Worm (Caenorhabditis elegans): ENCODE results near the gene C33B4.5.

The C33B4.5 gene

ce11 chrII:11400386-11400785, 17.3 kb downstream of the C33B4.5 start:
- TF ChIP-seq nhr-25 (tag; optimal IDR thresholded peaks at IDR 0.05) (peak; percentile 55), ZK546.5 (tag; optimal IDR thresholded peaks at IDR 0.05) (no peak)

- no peak for TF ChIP-seq eor-1 (tag; optimal IDR thresholded peaks at IDR 0.05)
- no peak for TF ChIP-seq ztf-4 (tag; optimal IDR thresholded peaks at IDR 0.05)
- no peak for TF ChIP-seq egl-27 (tag; optimal IDR thresholded peaks at IDR 0.05)
- TF ChIP-seq nfya-1 (tag; optimal IDR thresholded peaks at IDR 0.05; ENCODE audit: insufficient read depth), result no peak
- no peak for TF ChIP-seq nhr-77 (tag; optimal IDR thresholded peaks at IDR 0.05)
- no peak for TF ChIP-seq nhr-43 (tag; optimal IDR thresholded peaks at IDR 0.05; ENCODE audit: poor library complexity, severe bottlenecking)
- no peak for TF ChIP-seq fkh-2 (tag; optimal IDR thresholded peaks at IDR 0.05)
Observed at ce11 chrII:11409678-11410133, 26.6 kb downstream of the C33B4.5 start, which contains the start of gene C05D12.7. Gene C05D12.7 (plus strand): TSS chrII:11410083.

ce11 chrII:11415672-11416071, 32.5 kb downstream of the C33B4.5 start, which contains the start of gene C05D12.1:
Gene C05D12.1 (minus strand): TSS chrII:11415772.
- no peak for TF ChIP-seq nhr-12 (tag; optimal IDR thresholded peaks at IDR 0.05)
- no peak for TF ChIP-seq zag-1 (tag; optimal IDR thresholded peaks at IDR 0.05)
- TF ChIP-seq ztf-4 (tag; optimal IDR thresholded peaks at IDR 0.05), result no peak
- TF ChIP-seq ceh-9 (tag; optimal IDR thresholded peaks at IDR 0.05), result no peak
- TF ChIP-seq mdl-1 (tag; optimal IDR thresholded peaks at IDR 0.05), result no peak
- no peak for TF ChIP-seq ama-1 (optimal IDR thresholded peaks at IDR 0.05)
- no peak for TF ChIP-seq mml-1 (tag; optimal IDR thresholded peaks at IDR 0.05)
- no peak for TF ChIP-seq eor-1 (tag; optimal IDR thresholded peaks at IDR 0.05)
- no peak for TF ChIP-seq unc-62 (GFP tag; optimal IDR thresholded peaks at IDR 0.05)
- TF ChIP-seq fkh-2 (tag; optimal IDR thresholded peaks at IDR 0.05), result no peak
- TF ChIP-seq nhr-43 (tag; optimal IDR thresholded peaks at IDR 0.05; ENCODE audit: poor library complexity, severe bottlenecking), result no peak
- no peak for TF ChIP-seq skn-1 (tag; optimal IDR thresholded peaks at IDR 0.05)
- TF ChIP-seq nhr-76 (tag; optimal IDR thresholded peaks at IDR 0.05), result no peak
- no peak for TF ChIP-seq nhr-28 (tag; optimal IDR thresholded peaks at IDR 0.05)

ce11 chrII:11417999-11418398, 34.9 kb downstream of the C33B4.5 start, which contains the start of gene C05D12.2:
Gene C05D12.2 (plus strand): TSS chrII:11418299.
- TF ChIP-seq lin-15B (tag; optimal IDR thresholded peaks at IDR 0.05) (no peak), lsy-12 (tag; optimal IDR thresholded peaks at IDR 0.05) (no peak), lin-39 (tag; optimal IDR thresholded peaks at IDR 0.05) (no peak)

- TF ChIP-seq eor-1 (tag; optimal IDR thresholded peaks at IDR 0.05) (no peak), pha-4 (tag; optimal IDR thresholded peaks at IDR 0.05) (peak; percentile 68), mdl-1 (tag; optimal IDR thresholded peaks at IDR 0.05) (no peak), jun-1 (tag; optimal IDR thresholded peaks at IDR 0.05) (peak; percentile 7), elt-2 (tag; optimal IDR thresholded peaks at IDR 0.05) (peak; percentile 80), pqm-1 (tag; optimal IDR thresholded peaks at IDR 0.05) (peak; percentile 88)
Observed at ce11 chrII:11418476-11418875, 35.3 kb downstream of the C33B4.5 start.

- TF ChIP-seq unc-39 (tag; optimal IDR thresholded peaks at IDR 0.05) (no peak), elt-2 (tag; optimal IDR thresholded peaks at IDR 0.05) (peak; percentile 32), pqm-1 (tag; optimal IDR thresholded peaks at IDR 0.05) (peak; percentile 51)
Observed at ce11 chrII:11424032-11424431, 40.9 kb downstream of the C33B4.5 start.

- peak; percentile 45 for TF ChIP-seq pqm-1 (tag; optimal IDR thresholded peaks at IDR 0.05)
- TF ChIP-seq R02D3.7 (tag; optimal IDR thresholded peaks at IDR 0.05), result no peak
- peak; percentile 24 for TF ChIP-seq pha-4 (tag; optimal IDR thresholded peaks at IDR 0.05)
- TF ChIP-seq elt-2 (tag; optimal IDR thresholded peaks at IDR 0.05), result peak; percentile 79
Observed at ce11 chrII:11424579-11425316, 41.6 kb downstream of the C33B4.5 start, which contains the start of gene C05D12.3. Gene C05D12.3 (plus strand): TSS chrII:11425266.
